Fruit fly (Drosophila melanogaster) whole organism, embryonic: ENCODE measurements around the gene xmas.
A peak's percentile ranks its signal among the peaks of the same experiment; 100 is the strongest.

ENCODE experiments used
- Abd-B ChIP-seq: fragments of 200-800 bp; sonication (Bioruptor generic); optimal IDR thresholded peaks from 2 replicates; lab custom pipeline; 2018; ENCODE audit warnings: missing biosample characterization, mild to moderate bottlenecking, missing genetic modification characterization, moderate library complexity
- Aef1 ChIP-seq: fragments of 200-800 bp; sonication (Bioruptor generic); IDR thresholded peaks from 3 replicates; pipeline ENCODE4 v1.3.6; 2022; ENCODE audit warnings: missing biosample characterization, missing genetic modification characterization
- Asciz ChIP-seq: fragments of 200-800 bp; sonication (Bioruptor generic); optimal IDR thresholded peaks from 2 replicates; lab custom pipeline; 2017; ENCODE audit warnings: missing biosample characterization, mild to moderate bottlenecking, missing genetic modification characterization, missing genetic modification reagents
- Bdp1 ChIP-seq: fragments of 200-800 bp; sonication (Bioruptor generic); optimal IDR thresholded peaks from 3 replicates; lab custom pipeline; 2016; ENCODE audit warnings: missing biosample characterization, missing genetic modification characterization
- C15 ChIP-seq: fragments of 200-800 bp; sonication (Bioruptor generic); IDR thresholded peaks from 3 replicates; pipeline ENCODE4 v1.3.6; 2022; ENCODE audit warnings: missing biosample characterization, missing genetic modification characterization
- CG10147 ChIP-seq: fragments of 200-800 bp; sonication (Bioruptor generic); optimal IDR thresholded peaks from 2 replicates; lab custom pipeline; 2019; ENCODE audit warnings: missing biosample characterization, mild to moderate bottlenecking, missing genetic modification characterization, moderate library complexity
- CG11093 ChIP-seq: fragments of 200-800 bp; sonication (Bioruptor generic); IDR thresholded peaks from 3 replicates; pipeline ENCODE4 v1.3.6; 2022; ENCODE audit warnings: missing biosample characterization, missing genetic modification characterization
- CG12744 ChIP-seq: fragments of 200-800 bp; sonication (Bioruptor generic); optimal IDR thresholded peaks from 2 replicates; lab custom pipeline; 2016; ENCODE audit warnings: missing biosample characterization, missing genetic modification characterization
- CG13296 ChIP-seq: fragments of 200-800 bp; sonication (Bioruptor generic); optimal IDR thresholded peaks from 3 replicates; lab custom pipeline; 2018; ENCODE audit warnings: missing biosample characterization, mild to moderate bottlenecking, missing genetic modification characterization
- CG1602 ChIP-seq: fragments of 200-800 bp; sonication (Bioruptor generic); optimal IDR thresholded peaks from 3 replicates; lab custom pipeline; 2016; ENCODE audit warnings: missing biosample characterization, missing genetic modification characterization
- CG17385 ChIP-seq: fragments of 200-800 bp; sonication (Bioruptor generic); optimal IDR thresholded peaks from 3 replicates; lab custom pipeline; 2018; ENCODE audit warnings: missing biosample characterization, mild to moderate bottlenecking, missing genetic modification characterization
- CG17612 ChIP-seq: fragments of 200-800 bp; sonication (Bioruptor generic); IDR thresholded peaks from 2 replicates; pipeline ENCODE4 v1.3.6; 2022; ENCODE audit warnings: missing biosample characterization, missing genetic modification characterization
- CG2678 ChIP-seq: fragments of 200-800 bp; sonication (Bioruptor generic); optimal IDR thresholded peaks from 3 replicates; lab custom pipeline; 2019; ENCODE audit warnings: missing biosample characterization, mild to moderate bottlenecking, missing genetic modification characterization, moderate library complexity
- CG4424 ChIP-seq: fragments of 200-800 bp; sonication (Bioruptor generic); optimal IDR thresholded peaks from 3 replicates; lab custom pipeline; 2016; ENCODE audit warnings: missing biosample characterization, missing genetic modification characterization
- CG4730 ChIP-seq: fragments of 200-800 bp; sonication (Bioruptor generic); IDR thresholded peaks from 2 replicates; pipeline ENCODE4 v1.3.6; 2022; ENCODE audit warnings: missing biosample characterization, missing genetic modification characterization
- CG4820 ChIP-seq: fragments of 200-800 bp; sonication (Bioruptor generic); optimal IDR thresholded peaks from 3 replicates; lab custom pipeline; 2016; ENCODE audit warnings: missing biosample characterization, missing genetic modification characterization
- CG6175 ChIP-seq: fragments of 200-800 bp; sonication (Bioruptor generic); IDR thresholded peaks from 3 replicates; pipeline ENCODE4 v1.3.6; 2022; ENCODE audit warnings: missing biosample characterization, missing genetic modification characterization
- CG6254 ChIP-seq: fragments of 200-800 bp; sonication (Bioruptor generic); optimal IDR thresholded peaks from 3 replicates; lab custom pipeline; 2017; ENCODE audit warnings: mild to moderate bottlenecking, missing biosample characterization, missing genetic modification reagents, missing genetic modification characterization
- CG9215 ChIP-seq: fragments of 200-800 bp; sonication (Bioruptor generic); IDR thresholded peaks from 2 replicates; pipeline ENCODE4 v1.3.6; 2022; ENCODE audit warnings: missing biosample characterization, missing genetic modification characterization
- Dad ChIP-seq: fragments of 200-800 bp; sonication (Bioruptor generic); optimal IDR thresholded peaks from 3 replicates; lab custom pipeline; 2016; ENCODE audit warnings: missing biosample characterization, missing genetic modification characterization
- Dek ChIP-seq: fragments of 200-800 bp; sonication (Bioruptor generic); optimal IDR thresholded peaks from 3 replicates; lab custom pipeline; 2019; ENCODE audit warnings: missing biosample characterization, mild to moderate bottlenecking, missing genetic modification characterization, moderate library complexity
- Dip2 ChIP-seq: fragments of 200-800 bp; sonication (Bioruptor generic); IDR thresholded peaks from 2 replicates; pipeline ENCODE4 v1.3.6; 2022; ENCODE audit warnings: missing biosample characterization, missing genetic modification characterization
- Dp ChIP-seq: fragments of 200-800 bp; sonication (Bioruptor generic); optimal IDR thresholded peaks from 2 replicates; lab custom pipeline; 2018; ENCODE audit warnings: missing biosample characterization, mild to moderate bottlenecking, missing genetic modification characterization, moderate library complexity
- HLH3B ChIP-seq: fragments of 200-800 bp; sonication (Bioruptor generic); IDR thresholded peaks from 2 replicates; pipeline ENCODE4 v1.3.6; 2022; ENCODE audit warnings: missing biosample characterization, missing genetic modification characterization
- Hey ChIP-seq: fragments of 200-800 bp; sonication (Bioruptor generic); optimal IDR thresholded peaks from 3 replicates; lab custom pipeline; 2018; ENCODE audit warnings: missing biosample characterization, mild to moderate bottlenecking, missing genetic modification characterization
- Lim3 ChIP-seq: fragments of 200-800 bp; sonication (Bioruptor generic); IDR thresholded peaks from 2 replicates; pipeline ENCODE4 v1.3.6; 2022; ENCODE audit warnings: missing biosample characterization, missing genetic modification characterization
- Myb ChIP-seq: fragments of 200-800 bp; sonication (Bioruptor generic); optimal IDR thresholded peaks from 2 replicates; lab custom pipeline; 2016; ENCODE audit warnings: missing biosample characterization, missing genetic modification characterization
- NFAT ChIP-seq: fragments of 200-800 bp; sonication (Bioruptor generic); IDR thresholded peaks from 2 replicates; pipeline ENCODE4 v1.3.6; 2022; ENCODE audit warnings: missing biosample characterization, missing genetic modification characterization
- Ssrp ChIP-seq: fragments of 200-800 bp; sonication (Bioruptor generic); optimal IDR thresholded peaks from 2 replicates; lab custom pipeline; 2018; ENCODE audit warnings: missing biosample characterization, mild to moderate bottlenecking, missing genetic modification characterization, moderate library complexity
- Taf1 ChIP-seq: fragments of 200-800 bp; sonication (Bioruptor generic); IDR thresholded peaks from 2 replicates; pipeline ENCODE4 v1.3.6; 2022; ENCODE audit warnings: missing biosample characterization, missing genetic modification characterization
- Tbp ChIP-seq: fragments of >200 bp; optimal IDR thresholded peaks from 2 replicates; lab custom pipeline; 2018; ENCODE audit warnings: missing biosample characterization, missing genetic modification characterization
- chinmo ChIP-seq: fragments of 200-800 bp; sonication (Bioruptor generic); IDR thresholded peaks from 4 replicates; pipeline ENCODE4 v1.3.6; 2022; ENCODE audit warnings: missing biosample characterization, missing genetic modification characterization; ENCODE audit not compliant: partially characterized antibody
- fd96Cb ChIP-seq: fragments of 200-800 bp; sonication (Bioruptor generic); optimal IDR thresholded peaks from 2 replicates; lab custom pipeline; 2018; ENCODE audit warnings: missing biosample characterization, mild to moderate bottlenecking, missing genetic modification characterization, moderate library complexity
- grn ChIP-seq: fragments of 200-800 bp; sonication (Bioruptor generic); optimal IDR thresholded peaks from 3 replicates; lab custom pipeline; 2017; ENCODE audit warnings: missing biosample characterization, missing genetic modification characterization
- ham ChIP-seq: fragments of 200-800 bp; sonication (Bioruptor generic); IDR thresholded peaks from 2 replicates; pipeline ENCODE4 v1.3.6; 2022; ENCODE audit warnings: missing biosample characterization, missing genetic modification characterization
- jumu ChIP-seq: fragments of 200-800 bp; sonication (Bioruptor generic); optimal IDR thresholded peaks from 3 replicates; lab custom pipeline; 2016; ENCODE audit warnings: missing biosample characterization, missing genetic modification characterization
- ken ChIP-seq: fragments of 200-800 bp; sonication (Bioruptor generic); IDR thresholded peaks from 3 replicates; pipeline ENCODE4 v1.3.6; 2022; ENCODE audit warnings: missing biosample characterization, missing genetic modification characterization
- klu ChIP-seq: fragments of 200-800 bp; sonication (Bioruptor generic); IDR thresholded peaks from 2 replicates; pipeline ENCODE4 v1.3.6; 2022; ENCODE audit warnings: missing biosample characterization, missing genetic modification characterization
- mirr ChIP-seq: fragments of 200-800 bp; sonication (Bioruptor generic); optimal IDR thresholded peaks from 3 replicates; lab custom pipeline; 2018; ENCODE audit warnings: missing biosample characterization, mild to moderate bottlenecking, missing genetic modification characterization
- pzg ChIP-seq: fragments of 200-800 bp; sonication (Bioruptor generic); optimal IDR thresholded peaks from 3 replicates; lab custom pipeline; 2018; ENCODE audit warnings: missing biosample characterization, mild to moderate bottlenecking, missing genetic modification characterization, moderate library complexity
- ro ChIP-seq: fragments of 200-800 bp; sonication (Bioruptor generic); IDR thresholded peaks from 2 replicates; pipeline ENCODE4 v1.3.6; 2022; ENCODE audit warnings: missing biosample characterization, missing genetic modification characterization
- salm ChIP-seq: fragments of 200-800 bp; sonication (Bioruptor generic); optimal IDR thresholded peaks from 2 replicates; lab custom pipeline; 2018; ENCODE audit warnings: missing biosample characterization, mild to moderate bottlenecking, missing genetic modification characterization
- sc ChIP-seq, 3 experiments: fragments of >200 bp in 2 of 3; fragments of 200-800 bp in 1 of 3; sonication (Bioruptor generic) in 1 of 3; optimal IDR thresholded peaks; 2 replicates in 2 of 3; 3 replicates in 1 of 3; lab custom pipeline; 2017; ENCODE audit warnings: mild to moderate bottlenecking in 1 of 3, missing biosample characterization in 1 of 3, missing genetic modification characterization in 1 of 3, missing genetic modification reagents in 1 of 3
- sens-2 ChIP-seq: fragments of 200-800 bp; sonication (Bioruptor generic); IDR thresholded peaks from 2 replicates; pipeline ENCODE4 v1.3.6; 2022; ENCODE audit warnings: missing biosample characterization, missing genetic modification characterization
- shn ChIP-seq: fragments of 200-800 bp; sonication (Bioruptor generic); optimal IDR thresholded peaks from 3 replicates; lab custom pipeline; 2016; ENCODE audit warnings: missing biosample characterization, missing genetic modification characterization
- so ChIP-seq: fragments of 200-800 bp; sonication (Bioruptor generic); IDR thresholded peaks from 3 replicates; pipeline ENCODE4 v1.3.6; 2022; ENCODE audit warnings: missing biosample characterization, missing genetic modification characterization
- ssp ChIP-seq: fragments of 200-800 bp; sonication (Bioruptor generic); IDR thresholded peaks from 2 replicates; pipeline ENCODE4 v1.3.6; 2022; ENCODE audit warnings: missing biosample characterization, missing genetic modification characterization
- tna ChIP-seq: fragments of 200-800 bp; sonication (Bioruptor generic); IDR thresholded peaks from 2 replicates; pipeline ENCODE4 v1.3.6; 2022; ENCODE audit warnings: missing biosample characterization, missing genetic modification characterization; ENCODE audit not compliant: partially characterized antibody
- zf30C ChIP-seq: fragments of 200-800 bp; sonication (Bioruptor generic); optimal IDR thresholded peaks from 3 replicates; lab custom pipeline; 2018; ENCODE audit warnings: missing biosample characterization, mild to moderate bottlenecking, missing genetic modification characterization

Gene xmas

dm6 chrX:17125017-17125821 is 33.9 kb downstream of the xmas start (continued):
- TF ChIP-seq Abd-B (GFP tag; lab: Kevin White, UChicago) (peak; percentile 45), Myb (GFP tag; lab: Kevin White, UChicago) (peak; percentile 6), HLH3B (GFP tag; lab: Robert Waterston, UW) (peak; percentile 76), mirr (GFP tag; lab: Kevin White, UChicago) (no peak), C15 (GFP tag; lab: Robert Waterston, UW) (no peak), jumu (GFP tag; lab: Kevin White, UChicago) (peak; percentile 34), sc (optimal IDR thresholded peaks at IDR 0.05; lab: Kevin White, UChicago) (no peak), sc (GFP tag; optimal IDR thresholded peaks at IDR 0.05; lab: Kevin White, UChicago) (no peak), CG6175 (GFP tag; lab: Robert Waterston, UW) (peak; percentile 21; the same call in 1 of the 3 replicates), Hey (tag; lab: Kevin White, UChicago) (no peak), CG4820 (peak; percentile 27), Tbp (GFP tag; lab: Kevin White, UChicago) (no peak), CG17612 (GFP tag; lab: Robert Waterston, UW) (peak; percentile 39; the same call in 1 of the 2 replicates), CG4424 (GFP tag; lab: Kevin White, UChicago) (peak; percentile 60), klu (no peak), Lim3 (GFP tag; lab: Robert Waterston, UW) (no peak), chinmo (peak; percentile 94; the same call in 3 of the 4 replicates), NFAT (peak; percentile 16; the same call in 1 of the 2 replicates), sens-2 (GFP tag; lab: Robert Waterston, UW) (0 out of 2 replicates have a peak, but pooled peaks have one; percentile 40), CG17385 (GFP tag; lab: Kevin White, UChicago) (peak; percentile 37), Ssrp (tag; lab: Kevin White, UChicago) (peak; percentile 23), ken (GFP tag; lab: Robert Waterston, UW) (peak; percentile 62; the same call in 2 of the 3 replicates), tna (GFP tag; lab: Robert Waterston, UW) (peak; percentile 69), Dek (tag; lab: Kevin White, UChicago) (peak; percentile 47), Dip2 (no peak), pzg (peak; percentile 8), CG9215 (peak; percentile 47), CG6254 (GFP tag; lab: Kevin White, UChicago) (no peak), ro (GFP tag; lab: Robert Waterston, UW) (no peak), Asciz (GFP tag; lab: Kevin White, UChicago) (peak; percentile 22), Dp (GFP tag; lab: Kevin White, UChicago) (no peak), zf30C (no peak), fd96Cb (peak; percentile 56), shn (GFP tag; lab: Kevin White, UChicago) (peak; percentile 10), grn (GFP tag; lab: Kevin White, UChicago) (peak; percentile 18), CG13296 (peak; percentile 83), Aef1 (GFP tag; lab: Robert Waterston, UW) (peak; percentile 69), Bdp1 (no peak), so (GFP tag; lab: Robert Waterston, UW) (peak; percentile 65), ham (peak; percentile 23; the same call in 1 of the 2 replicates), CG11093 (GFP tag; lab: Robert Waterston, UW) (peak; percentile 52; the same call in 1 of the 3 replicates), CG4730 (GFP tag; lab: Robert Waterston, UW) (peak; percentile 62), Taf1 (0 out of 2 replicates have a peak, but pooled peaks have one; percentile 19), CG12744 (no peak), CG10147 (GFP tag; lab: Kevin White, UChicago) (peak; percentile 72), CG1602 (GFP tag; lab: Kevin White, UChicago) (peak; percentile 33), ssp (GFP tag; lab: Robert Waterston, UW) (peak; percentile 29), Dad (GFP tag; lab: Kevin White, UChicago) (no peak), CG2678 (peak; percentile 89), salm (tag; lab: Kevin White, UChicago) (peak; percentile 25)
